Worm (Caenorhabditis elegans): ENCODE data around the gene hacl-1.

The hacl-1 gene

DNA sequence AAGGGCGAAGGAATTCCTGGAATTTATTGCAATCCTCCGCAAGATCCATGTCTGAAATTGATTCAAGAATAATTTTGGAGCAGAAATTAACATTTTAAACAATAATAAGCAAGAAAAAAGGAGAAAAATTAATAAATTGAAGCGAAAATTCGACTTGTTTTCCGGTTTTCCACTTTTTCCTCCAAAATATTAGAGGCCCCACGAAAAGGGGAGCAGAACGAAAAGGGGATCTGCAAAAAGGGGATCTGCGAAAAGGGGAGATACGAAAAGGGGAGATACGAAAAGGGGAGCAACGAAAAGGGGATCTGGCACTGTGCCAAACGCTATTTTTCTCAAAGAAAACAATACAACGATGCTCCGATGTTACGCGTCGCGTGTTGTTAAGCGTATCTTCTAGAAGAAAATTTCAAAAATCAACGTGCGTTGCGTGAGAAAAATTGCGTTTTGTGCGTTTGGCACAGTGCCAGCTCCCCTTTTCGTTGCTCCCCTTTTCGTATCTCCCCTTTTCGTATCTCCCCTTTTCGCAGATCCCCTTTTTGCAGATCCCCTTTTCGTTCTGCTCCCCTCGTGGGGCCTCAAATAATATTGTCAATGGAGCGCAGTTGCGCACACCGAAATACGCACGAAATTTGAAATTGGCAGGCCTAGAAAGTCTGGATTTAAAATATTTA, 41.8 kb upstream of the hacl-1 start, which contains the start of gene Y62F5A.12 (continued):
- peak; percentile 72 for TF ChIP-seq nhr-77 (tag; optimal IDR thresholded peaks at IDR 0.05)
- peak in 1 of 2 experiments; percentile 71 for TF ChIP-seq mdl-1 (tag; optimal IDR thresholded peaks at IDR 0.05)
- TF ChIP-seq ceh-8 (GFP tag; optimal IDR thresholded peaks at IDR 0.05) = peak; percentile 57
- peak; percentile 61 for TF ChIP-seq unc-130 (tag; optimal IDR thresholded peaks at IDR 0.05)
- TF ChIP-seq jun-1 (tag; optimal IDR thresholded peaks at IDR 0.05) = peak; percentile 66
- TF ChIP-seq skn-1 (tag; optimal IDR thresholded peaks at IDR 0.05) = peak; percentile 42
- peak; percentile 71 for TF ChIP-seq C16A3.4 (tag; optimal IDR thresholded peaks at IDR 0.05)
- peak in 1 of 2 experiments; percentile 94 for TF ChIP-seq ztf-11 (tag; optimal IDR thresholded peaks at IDR 0.05)
- TF ChIP-seq nhr-20 (tag; optimal IDR thresholded peaks at IDR 0.05) = peak; percentile 86
- TF ChIP-seq C04F5.9 (tag; optimal IDR thresholded peaks at IDR 0.05) = peak; percentile 47
- TF ChIP-seq lin-15B (tag; optimal IDR thresholded peaks at IDR 0.05) = peak; percentile 82
- peak; percentile 59 for TF ChIP-seq lin-13 (GFP tag; optimal IDR thresholded peaks at IDR 0.05)
- peak; percentile 87 for TF ChIP-seq mab-9 (GFP tag; IDR thresholded peaks at IDR 0.05)
- peak; percentile 80 for TF ChIP-seq swsn-7 (tag; optimal IDR thresholded peaks at IDR 0.05)
- peak; percentile 86 for TF ChIP-seq xbp-1 (tag; optimal IDR thresholded peaks at IDR 0.05)
- TF ChIP-seq fkh-4 (tag; optimal IDR thresholded peaks at IDR 0.05; ENCODE audit: borderline replicate concordance) = peak; percentile 54
- TF ChIP-seq lir-3 (tag; optimal IDR thresholded peaks at IDR 0.05; ENCODE audit: poor library complexity) = peak; percentile 91
- TF ChIP-seq lin-35 (GFP tag; optimal IDR thresholded peaks at IDR 0.05) = peak; percentile 78 to 92
- TF ChIP-seq nhr-71 (tag; optimal IDR thresholded peaks at IDR 0.05) = peak; percentile 92
- peak; percentile 78 for TF ChIP-seq sox-4 (tag; optimal IDR thresholded peaks at IDR 0.05)
- TF ChIP-seq mep-1 (tag; optimal IDR thresholded peaks at IDR 0.05) = peak; percentile 63
- peak; percentile 83 for TF ChIP-seq dsc-1 (tag; optimal IDR thresholded peaks at IDR 0.05)
- peak; percentile 81 for TF ChIP-seq fkh-10 (GFP tag; optimal IDR thresholded peaks at IDR 0.05)
- TF ChIP-seq elt-3 (tag; optimal IDR thresholded peaks at IDR 0.05) = peak in 2 of 6 experiments; percentile 11 to 13
- TF ChIP-seq irx-1 (tag; optimal IDR thresholded peaks at IDR 0.05) = peak; percentile 44
- TF ChIP-seq F16B12.6 (tag; optimal IDR thresholded peaks at IDR 0.05) = peak; percentile 32
- TF ChIP-seq snu-23 (GFP tag; optimal IDR thresholded peaks at IDR 0.05) = peak; percentile 89
- TF ChIP-seq nhr-85 (tag) = peak; percentile 74

DNA sequence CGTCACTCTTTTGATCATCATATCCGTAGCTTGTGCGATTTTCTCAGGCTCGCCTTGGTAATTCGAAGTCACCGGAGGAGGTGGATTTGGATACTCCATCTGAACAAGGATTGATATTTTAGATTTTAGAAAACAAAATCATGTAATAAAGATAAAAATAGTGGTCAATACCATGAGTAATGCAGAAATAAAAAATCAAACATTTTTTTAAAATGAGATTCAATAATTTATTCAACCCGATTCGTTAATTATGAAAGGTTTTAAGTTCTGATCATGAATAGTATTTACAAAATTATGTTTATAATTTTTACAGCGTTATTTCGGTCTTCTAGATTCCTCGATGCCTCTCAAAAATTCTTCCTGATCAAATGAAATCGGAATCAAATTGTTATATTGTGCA, 41.0 kb upstream of the hacl-1 start, which contains the start of gene mdt-8:
mdt-8 (minus strand) TSS at position 101 of the 400 bp plus-strand sequence.
- TF ChIP-seq grh-1 (GFP tag; IDR thresholded peaks at IDR 0.05) = no peak
- no peak for TF ChIP-seq nhr-12 (tag; optimal IDR thresholded peaks at IDR 0.05)
- no peak for TF ChIP-seq tbx-2 (tag; optimal IDR thresholded peaks at IDR 0.05)
- no peak for TF ChIP-seq hlh-17 (GFP tag; optimal IDR thresholded peaks at IDR 0.05; ENCODE audit: borderline replicate concordance)
- TF ChIP-seq elt-2 (tag; optimal IDR thresholded peaks at IDR 0.05) = no peak
- TF ChIP-seq ces-1 (GFP tag; optimal IDR thresholded peaks at IDR 0.05) = no peak
- TF ChIP-seq Y116A8C.19 (tag; optimal IDR thresholded peaks at IDR 0.05; ENCODE audit: borderline replicate concordance) = no peak

DNA sequence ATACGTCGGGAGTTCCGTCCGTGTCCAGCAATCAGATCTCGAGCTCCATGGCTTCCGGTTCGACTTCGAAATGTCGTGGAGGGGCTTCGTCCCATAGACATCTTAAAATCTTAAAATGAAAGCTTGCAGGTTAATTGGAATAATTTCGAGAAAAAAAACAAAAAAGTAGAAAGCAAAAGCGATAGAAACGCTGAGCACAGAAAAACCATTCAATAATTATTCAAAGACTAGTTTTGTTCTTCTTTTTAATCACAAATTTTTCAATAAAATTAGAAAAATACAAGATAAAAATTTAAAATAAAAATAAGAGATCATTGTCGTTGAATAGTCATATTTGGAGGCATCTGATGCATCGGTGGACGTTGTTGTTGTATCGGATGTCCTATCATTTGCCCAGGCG, 34.2 kb upstream of the hacl-1 start, which contains the start of gene age-1:
age-1 (minus strand) TSS at position 101 of the 400 bp plus-strand sequence.
- no peak for TF ChIP-seq alr-1 (tag; optimal IDR thresholded peaks at IDR 0.05; ENCODE audit: borderline replicate concordance)
- TF ChIP-seq lin-14 (GFP tag; optimal IDR thresholded peaks at IDR 0.05) = no peak
- no peak for TF ChIP-seq pqm-1 (tag; optimal IDR thresholded peaks at IDR 0.05)
- no peak for TF ChIP-seq snpc-4 (tag; optimal IDR thresholded peaks at IDR 0.05)
- no peak for TF ChIP-seq C04F5.9 (tag; optimal IDR thresholded peaks at IDR 0.05)
- TF ChIP-seq ztf-11 (tag; optimal IDR thresholded peaks at IDR 0.05) = no peak
- TF ChIP-seq elt-3 (tag; optimal IDR thresholded peaks at IDR 0.05) = no peak
- no peak for TF ChIP-seq sup-37 (GFP tag; optimal IDR thresholded peaks at IDR 0.05)
- TF ChIP-seq nhr-20 (tag; optimal IDR thresholded peaks at IDR 0.05) = no peak
- no peak for TF ChIP-seq aly-2 (tag; optimal IDR thresholded peaks at IDR 0.05)
